Fruit fly (Drosophila melanogaster): Measurements from ENCODE around the gene CG31674.

CG31674 gene

DNA sequence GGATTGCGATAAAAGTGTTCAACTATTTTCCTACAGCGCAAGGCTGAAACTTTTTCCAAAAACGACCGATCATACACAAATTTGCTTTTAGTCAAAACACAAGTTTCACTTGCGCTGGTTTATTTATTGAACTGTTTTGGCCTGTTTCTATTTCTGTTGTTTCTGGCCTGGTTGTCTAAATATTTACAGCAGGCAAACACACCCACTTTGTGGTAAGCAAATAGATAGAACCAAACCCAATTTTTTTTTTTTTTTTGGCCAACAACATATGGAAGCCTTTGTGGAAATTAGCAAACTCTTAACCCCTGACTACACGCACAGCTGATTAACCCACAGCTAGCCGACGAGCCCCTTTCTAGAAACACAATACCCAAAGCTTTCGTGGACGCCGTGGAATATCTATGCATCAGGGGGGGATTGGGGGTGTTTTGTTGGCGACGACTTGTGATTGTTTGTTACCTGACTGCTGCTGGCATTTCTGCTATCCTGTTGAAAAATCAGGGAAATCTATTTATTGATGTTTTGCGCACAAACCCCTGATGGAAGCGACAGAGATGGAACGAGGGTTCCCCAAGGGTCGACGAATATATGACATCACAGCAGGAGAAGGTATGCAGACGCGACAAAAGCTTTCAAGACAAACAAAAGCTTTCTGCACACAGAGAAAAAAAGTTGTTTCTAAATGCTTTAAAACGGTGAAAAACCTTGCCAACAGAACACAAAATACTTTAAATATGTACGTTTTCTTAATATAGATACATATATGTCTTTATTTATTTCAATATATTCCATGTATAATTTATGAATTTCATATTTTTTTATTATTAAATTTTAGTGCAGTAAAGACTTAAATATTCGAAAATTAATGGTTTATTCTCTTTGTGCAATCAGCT lies 23.2 kb upstream of the CG31674 start (continued):
- TF ChIP-seq CG15601 (tag; optimal IDR thresholded peaks at IDR 0.05): peak; percentile 49
- no peak for TF ChIP-seq slou (GFP tag; optimal IDR thresholded peaks at IDR 0.05)
- TF ChIP-seq Rfx (GFP tag; IDR thresholded peaks at IDR 0.05): peak; percentile 65
- peak; percentile 36; the same call in 1 of the 2 replicates for TF ChIP-seq CG9215 (GFP tag; IDR thresholded peaks at IDR 0.05)
- TF ChIP-seq CG6272 (GFP tag; IDR thresholded peaks at IDR 0.05): no peak
- no peak for TF ChIP-seq Rx (GFP tag; IDR thresholded peaks at IDR 0.05)
- TF ChIP-seq dan (GFP tag; IDR thresholded peaks at IDR 0.05): no peak
- TF ChIP-seq sob (GFP tag; IDR thresholded peaks at IDR 0.05): peak; percentile 52
- peak; percentile 51 for TF ChIP-seq CG1233 (GFP tag; optimal IDR thresholded peaks at IDR 0.05)
- no peak for TF ChIP-seq repo (GFP tag; optimal IDR thresholded peaks at IDR 0.05)
- peak; percentile 44 for TF ChIP-seq Dek (tag; optimal IDR thresholded peaks at IDR 0.05)
- 0 out of 2 replicates have a peak, but pooled peaks have one; percentile 3 for TF ChIP-seq CG10321 (GFP tag; IDR thresholded peaks at IDR 0.05)
- TF ChIP-seq Side (GFP tag; optimal IDR thresholded peaks at IDR 0.05): no peak
- TF ChIP-seq CG10267 (tag; optimal IDR thresholded peaks at IDR 0.05): peak; percentile 43
- peak; percentile 68 for TF ChIP-seq HHEX (GFP tag; optimal IDR thresholded peaks at IDR 0.05)
- TF ChIP-seq stc (GFP tag; IDR thresholded peaks at IDR 0.05): 0 out of 2 replicates have a peak, but pooled peaks have one; percentile 8
- TF ChIP-seq chinmo (GFP tag; IDR thresholded peaks at IDR 0.05; ENCODE audit: partially characterized antibody): 0 out of 4 replicates have a peak, but pooled peaks have one; percentile 19
- no peak for TF ChIP-seq CG3065 (GFP tag; optimal IDR thresholded peaks at IDR 0.05)
- peak; percentile 72 for TF ChIP-seq Hmr (GFP tag; optimal IDR thresholded peaks at IDR 0.05)
- TF ChIP-seq prd (optimal IDR thresholded peaks at IDR 0.05): no peak
- peak; percentile 54; the same call in 2 of the 3 replicates for TF ChIP-seq prd (GFP tag; IDR thresholded peaks at IDR 0.05)
- TF ChIP-seq Meics (GFP tag; optimal IDR thresholded peaks at IDR 0.05): peak; percentile 62
- TF ChIP-seq ato (GFP tag; IDR thresholded peaks at IDR 0.05; ENCODE audit: partially characterized antibody): no peak
- peak; percentile 8; the same call in 2 of the 3 replicates for TF ChIP-seq ci (GFP tag; IDR thresholded peaks at IDR 0.05)
- peak; percentile 74 for TF ChIP-seq nau (GFP tag; optimal IDR thresholded peaks at IDR 0.05)
- TF ChIP-seq Scr (GFP tag; IDR thresholded peaks at IDR 0.05; ENCODE audit: partially characterized antibody): no peak
- 0 out of 2 replicates have a peak, but pooled peaks have one; percentile 33 for TF ChIP-seq CG32767 (GFP tag; IDR thresholded peaks at IDR 0.05)
- TF ChIP-seq CG15011 (GFP tag; optimal IDR thresholded peaks at IDR 0.05): peak; percentile 66
- TF ChIP-seq pfk (GFP tag; optimal IDR thresholded peaks at IDR 0.05): peak; percentile 1
- peak; percentile 22 for TF ChIP-seq HmgZ (tag; optimal IDR thresholded peaks at IDR 0.05)
- no peak for TF ChIP-seq pum (GFP tag; optimal IDR thresholded peaks at IDR 0.05)
- peak; percentile 61 for TF ChIP-seq fd3F (GFP tag; optimal IDR thresholded peaks at IDR 0.05)
- TF ChIP-seq CG6254 (GFP tag; optimal IDR thresholded peaks at IDR 0.05): no peak
- peak; percentile 53 for TF ChIP-seq esg (GFP tag; conservative IDR thresholded peaks at IDR 0.05)
- peak; percentile 13; the same call in 1 of the 2 replicates for TF ChIP-seq CG9932 (GFP tag; IDR thresholded peaks at IDR 0.05)
- TF ChIP-seq CG10209 (GFP tag; optimal IDR thresholded peaks at IDR 0.05): peak; percentile 37
- TF ChIP-seq CG30403 (GFP tag; optimal IDR thresholded peaks at IDR 0.05): peak; percentile 34
- TF ChIP-seq CG7357 (GFP tag; IDR thresholded peaks at IDR 0.05): no peak
- peak; percentile 15 for TF ChIP-seq CG6765 (GFP tag; optimal IDR thresholded peaks at IDR 0.05)
- no peak for TF ChIP-seq NC2β (GFP tag; optimal IDR thresholded peaks at IDR 0.05)
- no peak for TF ChIP-seq Elba2 (GFP tag; optimal IDR thresholded peaks at IDR 0.05)
- TF ChIP-seq sna (GFP tag; IDR thresholded peaks at IDR 0.05; ENCODE audit: partially characterized antibody): 0 out of 2 replicates have a peak, but pooled peaks have one; percentile 18
- TF ChIP-seq CG17912 (GFP tag; optimal IDR thresholded peaks at IDR 0.05): no peak

Data from whole organism, embryonic.